Worm (Caenorhabditis elegans): ENCODE results near the gene tba-9.

The tba-9 gene

DNA sequence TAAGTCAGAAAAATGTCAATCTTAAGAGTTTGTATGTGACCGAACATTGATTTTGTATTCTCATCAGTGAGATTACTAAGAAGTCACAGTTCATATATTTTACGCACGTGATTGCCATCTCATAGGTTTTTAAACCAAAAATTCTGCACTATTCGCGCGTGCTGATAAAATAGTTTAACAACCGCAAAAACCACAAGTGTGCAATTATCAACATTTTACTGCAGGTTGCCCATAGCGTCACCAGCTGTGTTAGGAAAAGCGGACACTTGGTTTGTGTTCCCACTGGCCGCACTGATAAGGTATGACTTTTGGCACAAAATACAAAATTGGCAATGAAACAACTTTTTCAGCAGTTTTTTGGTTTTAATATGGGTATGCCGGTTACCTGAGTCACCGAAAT, 37.5 kb downstream of the tba-9 start (continued):
- no peak for TF ChIP-seq duxl-1 (tag; optimal IDR thresholded peaks at IDR 0.05; ENCODE audit: poor library complexity)
- no peak for TF ChIP-seq nhr-76 (tag; optimal IDR thresholded peaks at IDR 0.05)
- no peak for TF ChIP-seq ZK546.5 (tag; optimal IDR thresholded peaks at IDR 0.05)
- no peak for TF ChIP-seq set-16 (GFP tag; IDR thresholded peaks at IDR 0.05)
- no peak for TF ChIP-seq dpl-1 (GFP tag; optimal IDR thresholded peaks at IDR 0.05)
- no peak for TF ChIP-seq egl-43 (GFP tag; IDR thresholded peaks at IDR 0.05)
- peak; percentile 90 for TF ChIP-seq pqm-1 (tag; optimal IDR thresholded peaks at IDR 0.05)
- no peak for TF ChIP-seq unc-39 (tag; optimal IDR thresholded peaks at IDR 0.05)
- peak; percentile 89 for TF ChIP-seq tra-1 (GFP tag; IDR thresholded peaks at IDR 0.05)
- TF ChIP-seq egl-27 (tag; optimal IDR thresholded peaks at IDR 0.05), result no peak
- TF ChIP-seq nhr-48 (tag; optimal IDR thresholded peaks at IDR 0.05), result peak; percentile 95
- TF ChIP-seq F37D6.2 (tag; optimal IDR thresholded peaks at IDR 0.05), result no peak
- no peak for TF ChIP-seq T26A8.4 (GFP tag; IDR thresholded peaks at IDR 0.05)
- no peak for TF ChIP-seq nhr-10 (tag; optimal IDR thresholded peaks at IDR 0.05)
- no peak for TF ChIP-seq spr-1 (tag; optimal IDR thresholded peaks at IDR 0.05)
- no peak for TF ChIP-seq nhr-237 (tag; optimal IDR thresholded peaks at IDR 0.05)
- no peak for TF ChIP-seq fkh-10 (GFP tag; optimal IDR thresholded peaks at IDR 0.05)
- TF ChIP-seq daf-8 (GFP tag; IDR thresholded peaks at IDR 0.05), result no peak
- no peak for TF ChIP-seq nhr-11 (tag; optimal IDR thresholded peaks at IDR 0.05)
- no peak for TF ChIP-seq R02D3.7 (tag; optimal IDR thresholded peaks at IDR 0.05)
- no peak for TF ChIP-seq rbr-2 (tag; optimal IDR thresholded peaks at IDR 0.05)
- peak; percentile 62 for TF ChIP-seq T20F7.1 (GFP tag; optimal IDR thresholded peaks at IDR 0.05)
- TF ChIP-seq tag-97 (GFP tag; IDR thresholded peaks at IDR 0.05), result no peak
- no peak for TF ChIP-seq D1046.2 (GFP tag; IDR thresholded peaks at IDR 0.05)
- no peak for TF ChIP-seq Y48G9A.11 (GFP tag; IDR thresholded peaks at IDR 0.05)
- no peak for TF ChIP-seq ztf-11 (tag; optimal IDR thresholded peaks at IDR 0.05)
- no peak for TF ChIP-seq nhr-42 (GFP tag; IDR thresholded peaks at IDR 0.05)
- TF ChIP-seq mdl-1 (tag; optimal IDR thresholded peaks at IDR 0.05), result peak in 1 of 2 experiments; percentile 69
- 0 out of 2 replicates have a peak, but pooled peaks have one; percentile 11 for TF ChIP-seq nhr-41 (GFP tag; IDR thresholded peaks at IDR 0.05)
- no peak for TF ChIP-seq skn-1 (tag; optimal IDR thresholded peaks at IDR 0.05)

DNA sequence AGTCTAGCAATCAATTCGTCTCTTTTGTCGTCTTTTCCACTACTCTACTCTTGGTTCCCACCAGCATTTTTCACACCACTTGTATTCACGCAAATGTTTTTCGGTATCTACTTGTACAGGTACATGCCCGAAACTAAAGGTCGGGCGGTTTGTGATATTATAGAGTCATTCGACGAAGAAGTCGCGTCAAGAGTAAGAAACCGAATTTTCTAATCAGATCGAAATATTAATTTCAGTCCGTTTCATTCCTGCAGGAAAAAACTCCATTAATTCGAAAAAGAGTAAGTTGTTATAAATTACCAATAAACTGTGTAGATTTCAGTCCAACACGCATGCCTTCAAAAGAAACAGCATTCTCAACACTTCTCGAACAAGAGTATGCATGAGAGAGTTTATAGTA, 39.3 kb downstream of the tba-9 start:
- TF ChIP-seq mxl-3 (GFP tag; optimal IDR thresholded peaks at IDR 0.05) (no peak), skn-1 (tag; optimal IDR thresholded peaks at IDR 0.05) (no peak), zip-2 (tag; optimal IDR thresholded peaks at IDR 0.05) (no peak), F49E8.2 (tag; optimal IDR thresholded peaks at IDR 0.05; ENCODE audit: borderline replicate concordance) (no peak), ceh-20 (GFP tag; IDR thresholded peaks at IDR 0.05) (no peak), unc-62 (GFP tag; optimal IDR thresholded peaks at IDR 0.05 in 1 of 2) (peak in 1 of 2 experiments; percentile 93), unc-62 (tag; optimal IDR thresholded peaks at IDR 0.05) (no peak), F10B5.3 (tag; optimal IDR thresholded peaks at IDR 0.05) (no peak)

DNA sequence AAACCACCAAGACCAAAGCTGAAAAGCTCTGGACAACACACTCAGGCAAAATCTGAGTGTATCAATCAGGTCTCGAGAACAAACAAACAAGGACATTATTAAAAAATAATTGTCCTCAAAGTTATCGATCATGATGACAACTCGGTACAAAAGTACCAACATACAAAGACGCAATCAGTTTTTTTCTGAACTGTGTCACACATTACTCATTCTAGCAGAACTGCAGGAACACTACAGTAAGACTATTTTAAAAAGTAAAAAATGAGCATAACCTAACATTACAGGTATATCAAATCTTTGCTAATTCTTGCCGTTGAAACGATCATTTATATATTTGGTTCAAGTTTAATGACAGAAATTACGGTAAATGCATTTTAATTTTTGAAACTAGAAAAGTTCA, 43.6 kb downstream of the tba-9 start, which contains the start of gene K09C4.2:
Gene K09C4.2, plus strand, starts transcription at position 301 of the 400 bp plus-strand sequence.
- TF ChIP-seq aha-1 (tag) (peak; percentile 29), egl-43 (GFP tag; IDR thresholded peaks at IDR 0.05) (no peak)

DNA sequence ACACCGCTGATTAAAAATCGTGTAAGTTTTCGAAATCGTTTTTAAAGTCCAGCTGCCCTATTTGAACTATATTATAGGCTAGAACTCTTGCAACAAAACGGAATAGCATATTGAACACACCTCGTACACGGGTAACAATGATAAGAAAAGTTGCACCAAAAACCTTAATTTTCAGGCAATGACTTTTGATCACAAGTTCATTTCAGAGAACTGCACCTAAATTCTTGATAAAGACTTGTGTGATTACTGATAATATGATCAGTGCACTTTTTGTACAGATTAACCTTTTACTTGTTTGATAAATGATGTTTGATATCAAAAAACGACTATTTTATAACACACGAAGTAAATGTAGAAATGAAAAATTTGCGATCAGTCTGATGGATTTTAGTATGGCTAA, 45.2 kb downstream of the tba-9 start:
- TF ChIP-seq nhr-28 (tag; optimal IDR thresholded peaks at IDR 0.05) (peak; percentile 78), nhr-77 (tag; optimal IDR thresholded peaks at IDR 0.05) (peak; percentile 69), pqm-1 (tag; optimal IDR thresholded peaks at IDR 0.05) (peak; percentile 61), dpl-1 (GFP tag; optimal IDR thresholded peaks at IDR 0.05) (no peak), hlh-30 (tag; optimal IDR thresholded peaks at IDR 0.05; ENCODE audit: insufficient read depth) (peak; percentile 18), dve-1 (tag; optimal IDR thresholded peaks at IDR 0.05; ENCODE audit: insufficient read depth) (peak; percentile 59), daf-16 (GFP tag; optimal IDR thresholded peaks at IDR 0.05) (no peak), daf-16 (tag; optimal IDR thresholded peaks at IDR 0.05) (peak; percentile 73), fkh-10 (GFP tag; optimal IDR thresholded peaks at IDR 0.05) (no peak), lin-39 (tag; optimal IDR thresholded peaks at IDR 0.05) (no peak), tag-97 (GFP tag; IDR thresholded peaks at IDR 0.05) (no peak), mdl-1 (tag; optimal IDR thresholded peaks at IDR 0.05) (peak in 1 of 2 experiments; percentile 0), aha-1 (tag) (peak; percentile 71), dmd-6 (GFP tag; IDR thresholded peaks at IDR 0.05) (peak; percentile 96), unc-39 (tag; optimal IDR thresholded peaks at IDR 0.05) (no peak), nhr-48 (tag; optimal IDR thresholded peaks at IDR 0.05) (peak; percentile 39), hlh-11 (tag; optimal IDR thresholded peaks at IDR 0.05) (peak; percentile 58), unc-130 (GFP tag; optimal IDR thresholded peaks at IDR 0.05) (no peak), unc-62 (GFP tag; optimal IDR thresholded peaks at IDR 0.05 in 1 of 2) (peak in 1 of 2 experiments; percentile 78), unc-62 (tag; optimal IDR thresholded peaks at IDR 0.05) (no peak), lim-7 (GFP tag; IDR thresholded peaks at IDR 0.05) (no peak)

All from whole organism, L4 larva.